Worm (Caenorhabditis elegans): ENCODE measurements around the gene uggt-1.

DNA sequence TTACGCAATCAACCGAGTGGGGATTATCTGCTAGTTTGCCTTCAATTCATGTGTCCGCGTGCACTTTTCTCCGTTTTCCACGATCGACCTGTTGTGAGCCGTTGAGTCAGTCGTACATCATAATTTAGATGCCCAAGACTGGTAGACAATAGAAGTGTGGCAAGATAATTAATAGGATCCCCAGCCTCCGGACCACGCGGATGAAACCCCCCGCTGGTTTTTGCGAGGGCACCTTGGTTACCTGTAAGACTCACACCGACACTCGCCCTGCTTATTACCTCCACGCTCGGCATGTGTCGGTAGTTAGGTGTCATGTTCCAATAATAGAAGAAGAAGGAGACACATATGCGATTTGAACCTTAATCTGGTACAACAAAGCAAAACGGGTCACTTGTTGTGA lies 44.8 kb downstream of the uggt-1 start:
- TF ChIP-seq ceh-9 (tag; optimal IDR thresholded peaks at IDR 0.05) (no peak), pat-9 (tag; optimal IDR thresholded peaks at IDR 0.05) (no peak), nhr-11 (tag; optimal IDR thresholded peaks at IDR 0.05) (no peak), ama-1 (optimal IDR thresholded peaks at IDR 0.05) (no peak), pag-3 (tag; optimal IDR thresholded peaks at IDR 0.05; ENCODE audit: borderline replicate concordance) (no peak)
